Worm (Caenorhabditis elegans): ENCODE data around the gene rpa-1.

DNA sequence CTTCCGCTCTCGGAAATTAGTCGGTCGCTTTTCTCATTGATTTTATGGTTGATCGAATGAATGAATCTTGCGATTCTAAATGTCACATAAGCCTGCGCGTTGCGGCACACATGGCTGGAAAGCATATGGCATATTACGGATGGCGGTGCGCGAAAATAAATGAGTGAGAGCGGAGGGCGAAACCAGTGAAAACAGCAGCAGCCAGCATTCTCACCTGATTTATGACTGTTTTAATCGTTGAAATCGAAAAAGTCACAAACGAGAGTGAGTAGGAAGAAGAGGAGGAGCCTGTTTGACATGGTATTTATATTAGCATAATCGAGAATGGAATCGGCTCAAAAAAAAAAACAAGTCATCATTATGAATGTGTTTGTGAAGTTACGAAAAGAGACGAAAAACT, 40.1 kb upstream of the rpa-1 start:
- peak; percentile 33 for TF ChIP-seq ham-2 (GFP tag; optimal IDR thresholded peaks at IDR 0.05)
- no peak for TF ChIP-seq unc-62 (GFP tag; optimal IDR thresholded peaks at IDR 0.05)

All from whole organism, mixed stage, embryonic.